Fruit fly (Drosophila melanogaster) whole organism, pupa: ENCODE data around the gene dsh.

ENCODE experiments used
- CG10348 ChIP-seq: fragments of 200-800 bp; sonication (Bioruptor generic); IDR thresholded peaks from 2 replicates; pipeline ENCODE4 v1.3.6; 2022; ENCODE audit warnings: missing biosample characterization, missing genetic modification characterization
- CG13204 ChIP-seq: fragments of 200-800 bp; sonication (Bioruptor generic); optimal IDR thresholded peaks from 2 replicates; lab custom pipeline; 2018; ENCODE audit warnings: missing biosample characterization, mild to moderate bottlenecking, missing genetic modification characterization, moderate library complexity
- CG15710 ChIP-seq: fragments of 200-800 bp; sonication (Bioruptor generic); optimal IDR thresholded peaks from 2 replicates; lab custom pipeline; 2018; ENCODE audit warnings: missing biosample characterization, mild to moderate bottlenecking, missing genetic modification characterization, moderate library complexity
- CG32121 ChIP-seq: fragments of 200-800 bp; sonication (Bioruptor generic); IDR thresholded peaks from 2 replicates; pipeline ENCODE4 v1.3.6; 2022; ENCODE audit warnings: missing biosample characterization, missing genetic modification characterization
- CG4496 ChIP-seq: fragments of 200-800 bp; sonication (Bioruptor generic); IDR thresholded peaks from 3 replicates; pipeline ENCODE4 v1.3.6; 2022; ENCODE audit warnings: missing biosample characterization, missing genetic modification characterization
- CG8159 ChIP-seq: fragments of 200-800 bp; sonication (Bioruptor generic); optimal IDR thresholded peaks from 3 replicates; lab custom pipeline; 2018; ENCODE audit warnings: missing biosample characterization, mild to moderate bottlenecking, missing genetic modification characterization, moderate library complexity
- CG8301 ChIP-seq: fragments of 200-800 bp; sonication (Bioruptor generic); optimal IDR thresholded peaks from 2 replicates; lab custom pipeline; 2018; ENCODE audit warnings: missing biosample characterization, mild to moderate bottlenecking, missing genetic modification characterization
- CG9948 ChIP-seq: fragments of 200-800 bp; sonication (Bioruptor generic); optimal IDR thresholded peaks from 2 replicates; lab custom pipeline; 2018; ENCODE audit warnings: missing biosample characterization, mild to moderate bottlenecking, missing genetic modification characterization, moderate library complexity
- D1 ChIP-seq: fragments of 200-800 bp; sonication (Bioruptor generic); optimal IDR thresholded peaks from 2 replicates; lab custom pipeline; 2018; ENCODE audit warnings: missing biosample characterization, mild to moderate bottlenecking, missing genetic modification characterization, moderate library complexity
- EcR ChIP-seq: fragments of 200-800 bp; sonication (Bioruptor generic); optimal IDR thresholded peaks from 3 replicates; lab custom pipeline; 2019; ENCODE audit warnings: missing biosample characterization, missing genetic modification characterization, mild to moderate bottlenecking, moderate library complexity, missing genetic modification reagents
- Pif1A ChIP-seq: fragments of 200-800 bp; sonication (Bioruptor generic); optimal IDR thresholded peaks from 3 replicates; lab custom pipeline; 2016; ENCODE audit warnings: missing biosample characterization, missing genetic modification characterization
- gl ChIP-seq: fragments of 200-800 bp; sonication (Bioruptor generic); optimal IDR thresholded peaks from 2 replicates; lab custom pipeline; 2018; ENCODE audit warnings: missing biosample characterization, mild to moderate bottlenecking, missing genetic modification characterization
- rn ChIP-seq: fragments of 200-800 bp; sonication (Bioruptor generic); IDR thresholded peaks from 2 replicates; pipeline ENCODE4 v1.3.6; 2022; ENCODE audit warnings: missing biosample characterization, missing genetic modification characterization

dm6 chrX:11342771-11343170 lies 12.9 kb upstream of the dsh start:
- no peak for TF ChIP-seq CG10348 (GFP tag; lab: Robert Waterston, UW)
- no peak for TF ChIP-seq CG8301 (tag; lab: Kevin White, UChicago)
- no peak for TF ChIP-seq D1 (tag; lab: Kevin White, UChicago)
- TF ChIP-seq CG15710 (tag; lab: Kevin White, UChicago) = no peak
- TF ChIP-seq CG32121 = no peak
- no peak for TF ChIP-seq gl (tag; lab: Kevin White, UChicago)
- TF ChIP-seq CG9948 = no peak
- TF ChIP-seq CG13204 (GFP tag; lab: Kevin White, UChicago) = no peak
- TF ChIP-seq EcR (GFP tag; lab: Kevin White, UChicago) = no peak
- no peak for TF ChIP-seq CG4496 (GFP tag; lab: Robert Waterston, UW)
- TF ChIP-seq CG8159 = no peak
- no peak for TF ChIP-seq Pif1A
- TF ChIP-seq rn = no peak
